Worm (Caenorhabditis elegans): ENCODE results near the gene kmo-1.

kmo-1 gene

DNA sequence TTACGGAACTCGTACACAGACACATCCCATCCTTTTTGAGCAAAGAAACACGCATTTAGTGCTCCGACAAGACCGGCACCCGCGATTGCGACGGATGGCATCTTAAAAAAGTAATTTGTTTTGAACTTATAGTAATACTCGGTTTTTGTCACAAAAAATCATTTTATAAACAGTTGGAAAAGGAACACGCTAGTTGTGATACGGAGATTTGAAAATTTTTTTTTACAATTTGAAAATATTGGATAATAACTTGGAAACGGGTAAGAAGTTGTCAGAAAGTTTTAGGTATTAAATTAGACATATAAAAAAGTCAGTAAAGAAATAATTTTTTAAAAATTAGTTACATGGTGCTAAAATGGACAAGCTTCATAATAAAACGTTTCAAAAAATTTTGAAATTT is at the start of gene kmo-1:
kmo-1 (minus strand) TSS at position 101 of the 400 bp plus-strand sequence.
- no peak for TF ChIP-seq tbx-37 (GFP tag; conservative IDR thresholded peaks at IDR 0.05)
- TF ChIP-seq B0310.2 (tag; optimal IDR thresholded peaks at IDR 0.05) = no peak
- TF ChIP-seq aly-1 (tag; optimal IDR thresholded peaks at IDR 0.05) = no peak
- no peak for TF ChIP-seq hmg-4 (GFP tag; optimal IDR thresholded peaks at IDR 0.05)
- no peak for TF ChIP-seq F13C5.2 (tag; optimal IDR thresholded peaks at IDR 0.05)
- TF ChIP-seq tra-4 (tag; optimal IDR thresholded peaks at IDR 0.05) = no peak
- TF ChIP-seq ets-7 (tag; optimal IDR thresholded peaks at IDR 0.05) = no peak
- TF ChIP-seq sea-1 (GFP tag; conservative IDR thresholded peaks at IDR 0.05) = no peak
- TF ChIP-seq hnd-1 (tag; optimal IDR thresholded peaks at IDR 0.05) = no peak
- TF ChIP-seq hmbx-1 (tag; optimal IDR thresholded peaks at IDR 0.05) = no peak
- no peak for TF ChIP-seq pes-1 (GFP tag; IDR thresholded peaks at IDR 0.05)

ce11 chrV:12117567-12118053 is 47.3 kb upstream of the kmo-1 start, which contains the start of gene C13C4.8:
TSS of gene C13C4.8 (plus strand) at chrV:12118003.
- TF ChIP-seq hmg-4 (GFP tag; optimal IDR thresholded peaks at IDR 0.05) (no peak), pes-1 (GFP tag; IDR thresholded peaks at IDR 0.05) (no peak), ets-7 (tag; optimal IDR thresholded peaks at IDR 0.05) (no peak), tbx-37 (GFP tag; conservative IDR thresholded peaks at IDR 0.05) (no peak), hmbx-1 (tag; optimal IDR thresholded peaks at IDR 0.05) (no peak), ceh-13 (GFP tag; optimal IDR thresholded peaks at IDR 0.05) (no peak), ceh-36 (tag; optimal IDR thresholded peaks at IDR 0.05) (no peak), B0310.2 (tag; optimal IDR thresholded peaks at IDR 0.05) (no peak), sea-1 (GFP tag; conservative IDR thresholded peaks at IDR 0.05) (no peak), tra-4 (tag; optimal IDR thresholded peaks at IDR 0.05) (no peak)

DNA sequence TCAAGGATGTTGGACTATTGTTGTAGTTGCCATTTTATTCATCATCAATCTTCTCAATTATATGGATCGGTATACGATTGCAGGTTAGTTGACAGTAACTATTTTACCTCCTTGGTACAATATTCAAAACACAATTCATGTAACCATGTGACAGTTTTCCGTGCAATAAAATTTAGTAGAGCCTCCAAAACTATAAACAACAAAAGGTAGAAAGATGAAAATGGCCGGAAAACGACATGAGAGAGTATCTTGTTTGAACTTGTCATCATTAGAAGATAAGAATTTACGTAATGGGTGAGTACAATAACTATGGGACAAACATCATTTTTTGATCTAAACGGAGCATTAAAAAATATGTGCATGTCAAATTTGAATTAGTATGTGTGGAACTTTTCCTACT is 44.8 kb upstream of the kmo-1 start:
- TF ChIP-seq ceh-36 (tag; optimal IDR thresholded peaks at IDR 0.05) (no peak), scrt-1 (GFP tag; IDR thresholded peaks at IDR 0.05) (no peak), pes-1 (GFP tag; IDR thresholded peaks at IDR 0.05) (no peak), aly-1 (tag; optimal IDR thresholded peaks at IDR 0.05) (no peak), hmbx-1 (tag; optimal IDR thresholded peaks at IDR 0.05) (no peak), F13C5.2 (tag; optimal IDR thresholded peaks at IDR 0.05) (no peak), ceh-13 (GFP tag; optimal IDR thresholded peaks at IDR 0.05) (no peak), hnd-1 (tag; optimal IDR thresholded peaks at IDR 0.05) (no peak), flt-1 (GFP tag; IDR thresholded peaks at IDR 0.05) (no peak), ets-7 (tag; optimal IDR thresholded peaks at IDR 0.05) (no peak), tbx-37 (GFP tag; conservative IDR thresholded peaks at IDR 0.05) (no peak), B0310.2 (tag; optimal IDR thresholded peaks at IDR 0.05) (no peak)

ce11 chrV:12114693-12115092 is 44.4 kb upstream of the kmo-1 start, which contains the start of gene spin-1:
TSS of gene spin-1 (plus strand) at chrV:12114993.
- no peak for TF ChIP-seq hmbx-1 (tag; optimal IDR thresholded peaks at IDR 0.05)
- no peak for TF ChIP-seq aly-1 (tag; optimal IDR thresholded peaks at IDR 0.05)
- TF ChIP-seq hnd-1 (tag; optimal IDR thresholded peaks at IDR 0.05) = no peak
- TF ChIP-seq ama-1 (optimal IDR thresholded peaks at IDR 0.05) = no peak
- no peak for TF ChIP-seq ceh-36 (tag; optimal IDR thresholded peaks at IDR 0.05)
- TF ChIP-seq tbx-11 (GFP tag; IDR thresholded peaks at IDR 0.05) = no peak
- no peak for TF ChIP-seq hmg-4 (GFP tag; optimal IDR thresholded peaks at IDR 0.05)
- TF ChIP-seq tra-4 (tag; optimal IDR thresholded peaks at IDR 0.05) = no peak
- no peak for TF ChIP-seq ets-7 (tag; optimal IDR thresholded peaks at IDR 0.05)
- no peak for TF ChIP-seq ceh-13 (GFP tag; optimal IDR thresholded peaks at IDR 0.05)
- no peak for TF ChIP-seq pes-1 (GFP tag; IDR thresholded peaks at IDR 0.05)
- TF ChIP-seq scrt-1 (GFP tag; IDR thresholded peaks at IDR 0.05) = no peak

DNA sequence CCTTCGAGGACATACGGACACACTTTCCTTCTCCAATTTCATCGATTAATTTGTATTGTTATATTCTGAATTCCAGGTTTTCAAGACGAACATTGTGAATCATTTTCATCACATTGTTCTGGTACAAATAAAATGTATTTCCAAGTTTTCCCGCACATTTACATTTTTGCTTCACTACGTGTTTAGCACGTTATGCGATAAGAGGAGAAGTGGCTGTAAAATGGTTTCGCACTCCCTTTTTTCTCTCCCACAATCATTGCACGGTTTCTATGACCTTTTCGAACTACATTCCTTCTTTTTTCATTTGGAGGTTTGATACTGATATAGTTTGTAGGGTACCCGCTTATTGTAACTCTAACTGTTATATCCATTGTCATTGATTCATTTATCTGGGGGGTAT is 43.4 kb upstream of the kmo-1 start:
- TF ChIP-seq hmbx-1 (tag; optimal IDR thresholded peaks at IDR 0.05) (no peak), aly-1 (tag; optimal IDR thresholded peaks at IDR 0.05) (no peak), flt-1 (GFP tag; IDR thresholded peaks at IDR 0.05) (no peak), tra-4 (tag; optimal IDR thresholded peaks at IDR 0.05) (no peak), ama-1 (optimal IDR thresholded peaks at IDR 0.05) (no peak), scrt-1 (GFP tag; IDR thresholded peaks at IDR 0.05) (no peak), tbx-11 (GFP tag; IDR thresholded peaks at IDR 0.05) (no peak), hmg-4 (GFP tag; optimal IDR thresholded peaks at IDR 0.05) (no peak), ceh-36 (tag; optimal IDR thresholded peaks at IDR 0.05) (no peak), hnd-1 (tag; optimal IDR thresholded peaks at IDR 0.05) (no peak), B0310.2 (tag; optimal IDR thresholded peaks at IDR 0.05) (no peak), F13C5.2 (tag; optimal IDR thresholded peaks at IDR 0.05) (no peak)

DNA sequence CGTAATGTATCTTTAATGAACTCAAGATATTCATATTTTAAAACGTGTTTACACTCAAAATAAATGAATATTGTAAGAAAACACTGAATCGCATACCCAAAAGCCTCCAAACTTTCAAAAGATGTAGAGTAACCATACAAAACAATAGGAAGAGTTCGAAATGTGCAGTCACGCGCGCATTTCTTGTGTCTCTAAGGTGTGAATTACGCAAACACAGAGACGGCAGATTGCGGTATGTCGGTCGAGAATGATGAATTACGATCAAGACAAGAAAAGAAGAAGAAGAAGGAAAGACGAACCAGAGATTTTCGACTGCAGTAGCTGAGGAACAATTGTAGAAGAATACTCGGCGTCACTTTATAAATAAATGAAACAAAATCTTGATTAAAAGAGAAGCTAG is 41.1 kb upstream of the kmo-1 start, which contains the start of gene lhpp-1:
lhpp-1 (minus strand) TSS at position 354 of the 400 bp plus-strand sequence.
- TF ChIP-seq tbx-37 (GFP tag; conservative IDR thresholded peaks at IDR 0.05) = no peak
- no peak for TF ChIP-seq B0310.2 (tag; optimal IDR thresholded peaks at IDR 0.05)
- TF ChIP-seq pes-1 (GFP tag; IDR thresholded peaks at IDR 0.05) = no peak
- no peak for TF ChIP-seq ceh-13 (GFP tag; optimal IDR thresholded peaks at IDR 0.05)
- TF ChIP-seq hmg-4 (GFP tag; optimal IDR thresholded peaks at IDR 0.05) = no peak
- no peak for TF ChIP-seq scrt-1 (GFP tag; IDR thresholded peaks at IDR 0.05)
- no peak for TF ChIP-seq sea-1 (GFP tag; conservative IDR thresholded peaks at IDR 0.05)
- no peak for TF ChIP-seq aly-1 (tag; optimal IDR thresholded peaks at IDR 0.05)
- TF ChIP-seq ama-1 (optimal IDR thresholded peaks at IDR 0.05) = no peak
- no peak for TF ChIP-seq ceh-36 (tag; optimal IDR thresholded peaks at IDR 0.05)
- TF ChIP-seq tra-4 (tag; optimal IDR thresholded peaks at IDR 0.05) = no peak

DNA sequence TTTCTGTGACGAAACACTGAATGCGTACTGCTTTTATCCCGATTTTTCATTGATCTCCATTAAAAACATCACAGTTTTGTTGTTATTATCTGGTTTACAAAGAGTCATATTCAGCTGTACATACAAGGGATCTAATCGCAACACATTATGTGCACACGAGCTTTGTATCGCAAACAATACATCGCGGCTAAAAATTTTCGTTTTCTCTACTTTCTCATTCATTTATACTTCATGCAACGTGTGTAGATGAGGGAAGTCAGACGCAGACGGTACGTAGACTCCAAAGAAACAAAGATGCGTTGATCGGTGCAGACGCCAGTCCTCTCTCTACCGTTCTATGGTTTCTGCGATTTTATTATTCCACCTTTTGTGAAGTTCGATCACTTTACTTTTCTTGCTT is 36.5 kb upstream of the kmo-1 start, which contains the start of gene nhr-136:
nhr-136 (plus strand) TSS at position 301 of the 400 bp plus-strand sequence.
- TF ChIP-seq ets-7 (tag; optimal IDR thresholded peaks at IDR 0.05) = no peak
- TF ChIP-seq tbx-37 (GFP tag; conservative IDR thresholded peaks at IDR 0.05) = no peak
- no peak for TF ChIP-seq hnd-1 (tag; optimal IDR thresholded peaks at IDR 0.05)
- no peak for TF ChIP-seq tra-4 (tag; optimal IDR thresholded peaks at IDR 0.05)
- TF ChIP-seq hmg-4 (GFP tag; optimal IDR thresholded peaks at IDR 0.05) = no peak
- TF ChIP-seq pes-1 (GFP tag; IDR thresholded peaks at IDR 0.05) = no peak
- no peak for TF ChIP-seq hmbx-1 (tag; optimal IDR thresholded peaks at IDR 0.05)
- TF ChIP-seq scrt-1 (GFP tag; IDR thresholded peaks at IDR 0.05) = no peak
- no peak for TF ChIP-seq sea-1 (GFP tag; conservative IDR thresholded peaks at IDR 0.05)
- no peak for TF ChIP-seq aly-1 (tag; optimal IDR thresholded peaks at IDR 0.05)
- no peak for TF ChIP-seq flt-1 (GFP tag; IDR thresholded peaks at IDR 0.05)
- no peak for TF ChIP-seq ceh-13 (GFP tag; optimal IDR thresholded peaks at IDR 0.05)

Measured in whole organism, early embryonic.